Worm (Caenorhabditis elegans) whole organism, L3 larva: ENCODE results near the gene T21B6.3.

Experiments
- aly-2 ChIP-seq: fragments of 150-350 bp; optimal IDR thresholded peaks from 2 replicates; lab custom pipeline; 2014; ENCODE audit warnings: missing biosample characterization, missing genetic modification characterization
- nhr-28 ChIP-seq: fragments of 150-350 bp; optimal IDR thresholded peaks from 2 replicates; lab custom pipeline; 2014; ENCODE audit warnings: missing biosample characterization, missing genetic modification characterization
- ztf-11 ChIP-seq: fragments of 150-350 bp; optimal IDR thresholded peaks from 2 replicates; lab custom pipeline; 2014; ENCODE audit warnings: missing biosample characterization, missing genetic modification characterization

- TF ChIP-seq aly-2 (no peak), nhr-28 (tag; lab: Kevin White, UChicago) (no peak), ztf-11 (tag; lab: Kevin White, UChicago) (no peak)
Measured at ce11 chrX:10913981-10914380, 34.8 kb downstream of the T21B6.3 start, which contains the start of gene F47B10.9.
